Worm (Caenorhabditis elegans) whole organism, early embryonic: Measurements from ENCODE around the gene sra-1.

ENCODE experiments used
- B0310.2 ChIP-seq: sonication (generic microtip); optimal IDR thresholded peaks from 2 replicates; lab custom pipeline; 2016; ENCODE audit warnings: mild to moderate bottlenecking, missing genetic modification characterization, missing compliant biosample characterization
- F13C5.2 ChIP-seq: sonication (generic microtip); optimal IDR thresholded peaks from 2 replicates; lab custom pipeline; 2017; ENCODE audit warnings: mild to moderate bottlenecking, missing genetic modification characterization, inconsistent platforms, missing compliant biosample characterization
- aly-1 ChIP-seq: sonication (generic microtip); optimal IDR thresholded peaks from 2 replicates; lab custom pipeline; 2016; ENCODE audit warnings: missing genetic modification characterization, missing compliant biosample characterization
- ama-1 ChIP-seq: fragments of 150-350 bp; optimal IDR thresholded peaks from 2 replicates; lab custom pipeline; 2014
- ceh-13 ChIP-seq: fragments of 200-800 bp; sonication (Bioruptor generic); optimal IDR thresholded peaks from 2 replicates; lab custom pipeline; 2018; ENCODE audit warnings: mild to moderate bottlenecking, missing genetic modification characterization, missing compliant biosample characterization
- ceh-36 ChIP-seq: sonication (generic microtip); optimal IDR thresholded peaks from 2 replicates; lab custom pipeline; 2016; ENCODE audit warnings: missing genetic modification characterization, inconsistent platforms, missing compliant biosample characterization
- ets-7 ChIP-seq: sonication (generic microtip); optimal IDR thresholded peaks from 2 replicates; lab custom pipeline; 2016; ENCODE audit warnings: missing genotype, missing genetic modification characterization, missing compliant biosample characterization
- flt-1 ChIP-seq: fragments of 200-800 bp; sonication (Bioruptor generic); IDR thresholded peaks from 2 replicates; pipeline ENCODE4 v1.3.6; 2022; ENCODE audit warnings: missing genetic modification characterization, missing compliant biosample characterization
- hmbx-1 ChIP-seq: sonication (generic microtip); optimal IDR thresholded peaks from 2 replicates; lab custom pipeline; 2016; ENCODE audit warnings: mild to moderate bottlenecking, missing genetic modification characterization, missing compliant biosample characterization
- hmg-4 ChIP-seq: fragments of 200-800 bp; sonication (Bioruptor generic); optimal IDR thresholded peaks from 2 replicates; lab custom pipeline; 2018; ENCODE audit warnings: mild to moderate bottlenecking, missing genetic modification characterization, missing compliant biosample characterization
- hnd-1 ChIP-seq: sonication (generic microtip); optimal IDR thresholded peaks from 2 replicates; lab custom pipeline; 2016; ENCODE audit warnings: missing genetic modification characterization, missing compliant biosample characterization
- pes-1 ChIP-seq: fragments of 200-800 bp; sonication (Bioruptor generic); IDR thresholded peaks from 2 replicates; pipeline ENCODE4 v1.3.6; 2022; ENCODE audit warnings: missing genetic modification reagents, missing genetic modification characterization, missing compliant biosample characterization
- scrt-1 ChIP-seq: fragments of 200-800 bp; sonication (Bioruptor generic); IDR thresholded peaks from 2 replicates; pipeline ENCODE4 v1.3.6; 2022; ENCODE audit warnings: missing genetic modification characterization, missing compliant biosample characterization
- sea-1 ChIP-seq: fragments of 200-800 bp; sonication (Bioruptor generic); conservative IDR thresholded peaks from 2 replicates; pipeline ENCODE4 v1.3.6; 2022; ENCODE audit warnings: missing genetic modification characterization, missing compliant biosample characterization
- tbx-11 ChIP-seq: fragments of 200-800 bp; sonication (Bioruptor generic); IDR thresholded peaks from 2 replicates; pipeline ENCODE4 v1.3.6; 2022; ENCODE audit warnings: missing genetic modification characterization, missing compliant biosample characterization
- tbx-37 ChIP-seq: fragments of 200-800 bp; sonication (Bioruptor generic); conservative IDR thresholded peaks from 2 replicates; pipeline ENCODE4 v1.3.6; 2022; ENCODE audit warnings: missing genetic modification reagents, missing genetic modification characterization, missing compliant biosample characterization
- tra-4 ChIP-seq: sonication (generic microtip); optimal IDR thresholded peaks from 2 replicates; lab custom pipeline; 2017; ENCODE audit warnings: missing genetic modification characterization, missing compliant biosample characterization

Gene sra-1

ce11 chrII:9477567-9477966 is 43.9 kb downstream of the sra-1 start, which contains the start of gene chil-27:
TSS of gene chil-27 (plus strand) at chrII:9477867.
- TF ChIP-seq hmbx-1 (tag; lab: Kevin White, UChicago) (no peak), ets-7 (no peak), ceh-13 (no peak), tra-4 (tag; lab: Kevin White, UChicago) (no peak), B0310.2 (tag; lab: Kevin White, UChicago) (no peak), hnd-1 (tag; lab: Kevin White, UChicago) (no peak), scrt-1 (GFP tag; lab: Robert Waterston, UW) (no peak), ama-1 (lab: Kevin White, UChicago) (no peak), aly-1 (tag; lab: Kevin White, UChicago) (no peak), flt-1 (GFP tag; lab: Robert Waterston, UW) (no peak), hmg-4 (GFP tag; lab: Kevin White, UChicago) (no peak), tbx-11 (GFP tag; lab: Robert Waterston, UW) (no peak), F13C5.2 (tag; lab: Kevin White, UChicago) (no peak), ceh-36 (no peak), tbx-37 (GFP tag; lab: Robert Waterston, UW) (no peak), pes-1 (no peak), sea-1 (GFP tag; lab: Robert Waterston, UW) (no peak)

- TF ChIP-seq scrt-1 (GFP tag; lab: Robert Waterston, UW) = no peak
- no peak for TF ChIP-seq ama-1 (lab: Kevin White, UChicago)
- TF ChIP-seq F13C5.2 (tag; lab: Kevin White, UChicago) = no peak
- no peak for TF ChIP-seq aly-1 (tag; lab: Kevin White, UChicago)
- no peak for TF ChIP-seq ceh-13
- TF ChIP-seq ceh-36 = no peak
- TF ChIP-seq ets-7 = no peak
- TF ChIP-seq B0310.2 (tag; lab: Kevin White, UChicago) = no peak
- no peak for TF ChIP-seq hmbx-1 (tag; lab: Kevin White, UChicago)
- no peak for TF ChIP-seq pes-1
- no peak for TF ChIP-seq hmg-4 (GFP tag; lab: Kevin White, UChicago)
- no peak for TF ChIP-seq flt-1 (GFP tag; lab: Robert Waterston, UW)
- no peak for TF ChIP-seq tbx-11 (GFP tag; lab: Robert Waterston, UW)
- no peak for TF ChIP-seq tra-4 (tag; lab: Kevin White, UChicago)
- no peak for TF ChIP-seq sea-1 (GFP tag; lab: Robert Waterston, UW)
These were observed 46.9 kb downstream of the sra-1 start, which contains the start of the genes chil-25 and chil-26 for ce11 chrII:9474367-9475105. TSS of gene chil-25 (minus strand) at chrII:9474467. TSS of gene chil-26 (plus strand) at chrII:9475055.
